Worm (Caenorhabditis elegans): Measurements from ENCODE around the gene F25G6.1.

F25G6.1 gene

ce11 chrV:8610633-8611404 is 36.0 kb downstream of the F25G6.1 start, which contains the start of gene fip-4:
fip-4 (minus strand) TSS chrV:8611268.
- TF ChIP-seq unc-62 (GFP tag; optimal IDR thresholded peaks at IDR 0.05): no peak

ce11 chrV:8615711-8616110 is 40.8 kb downstream of the F25G6.1 start:
- TF ChIP-seq unc-62 (GFP tag; optimal IDR thresholded peaks at IDR 0.05): no peak

ce11 chrV:8618738-8619137 is 43.9 kb downstream of the F25G6.1 start, which contains the start of gene grd-5:
grd-5 (plus strand) TSS chrV:8619032.
- no peak for TF ChIP-seq unc-62 (GFP tag; optimal IDR thresholded peaks at IDR 0.05)

ce11 chrV:8621213-8621612 is 46.4 kb downstream of the F25G6.1 start, which contains the start of gene idpc-2:
idpc-2 (minus strand) TSS chrV:8621313.
- no peak for TF ChIP-seq unc-62 (GFP tag; optimal IDR thresholded peaks at IDR 0.05)

- no peak for TF ChIP-seq unc-62 (GFP tag; optimal IDR thresholded peaks at IDR 0.05)
Observed at ce11 chrV:8622314-8622713, 47.5 kb downstream of the F25G6.1 start, which contains the start of gene F41E6.1. F41E6.1 (plus strand) TSS chrV:8622614.

- no peak for TF ChIP-seq unc-62 (GFP tag; optimal IDR thresholded peaks at IDR 0.05)
Observed at ce11 chrV:8623754-8624153, 48.9 kb downstream of the F25G6.1 start, which contains the start of gene F41E6.17. F41E6.17 (plus strand) TSS chrV:8624101.

ce11 chrV:8626406-8626805 is 51.5 kb downstream of the F25G6.1 start:
- TF ChIP-seq unc-62 (GFP tag; optimal IDR thresholded peaks at IDR 0.05): no peak

- TF ChIP-seq unc-62 (GFP tag; optimal IDR thresholded peaks at IDR 0.05): no peak
Observed at ce11 chrV:8627580-8627979, 52.7 kb downstream of the F25G6.1 start.

ce11 chrV:8629029-8629428 is 54.2 kb downstream of the F25G6.1 start, which contains the start of gene F41E6.12:
F41E6.12 (minus strand) TSS chrV:8629129.
- no peak for TF ChIP-seq unc-62 (GFP tag; optimal IDR thresholded peaks at IDR 0.05)
